Fruit fly (Drosophila melanogaster): Measurements from ENCODE around the gene Usp39.

The Usp39 gene

dm6 chrX:18857916-18858315, at the start of gene Usp39 (continued):
- TF ChIP-seq PHDP (tag; optimal IDR thresholded peaks at IDR 0.05) (peak; percentile 17), CG18476 (GFP tag; optimal IDR thresholded peaks at IDR 0.05) (no peak), CG17385 (GFP tag; optimal IDR thresholded peaks at IDR 0.05) (no peak), stwl (tag; optimal IDR thresholded peaks at IDR 0.05) (peak; percentile 78), zf30C (GFP tag; optimal IDR thresholded peaks at IDR 0.05) (no peak), zfh2 (GFP tag; optimal IDR thresholded peaks at IDR 0.05) (no peak), CG31441 (GFP tag; IDR thresholded peaks at IDR 0.05) (no peak; the same call in 1 of the 2 replicates), CG5245 (GFP tag; optimal IDR thresholded peaks at IDR 0.05) (no peak), CG6689 (GFP tag; IDR thresholded peaks at IDR 0.05) (no peak), dysf (GFP tag; IDR thresholded peaks at IDR 0.05) (no peak), TFAM (GFP tag; optimal IDR thresholded peaks at IDR 0.05) (no peak), Dek (tag; optimal IDR thresholded peaks at IDR 0.05) (no peak), nmo (GFP tag; optimal IDR thresholded peaks at IDR 0.05) (peak; percentile 51), gem (tag; optimal IDR thresholded peaks at IDR 0.05) (peak; percentile 68), CG4820 (GFP tag; optimal IDR thresholded peaks at IDR 0.05) (no peak), CG1792 (GFP tag; optimal IDR thresholded peaks at IDR 0.05) (no peak), lab (GFP tag; optimal IDR thresholded peaks at IDR 0.05) (no peak), Stat92E (GFP tag; optimal IDR thresholded peaks at IDR 0.05) (no peak), CG11504 (tag; optimal IDR thresholded peaks at IDR 0.05) (no peak), ftz-f1 (GFP tag; optimal IDR thresholded peaks at IDR 0.05) (no peak), Sry-β (GFP tag; optimal IDR thresholded peaks at IDR 0.05) (no peak), CG10321 (GFP tag; IDR thresholded peaks at IDR 0.05) (no peak), trh (GFP tag; optimal IDR thresholded peaks at IDR 0.05) (no peak), Lpt (GFP tag; optimal IDR thresholded peaks at IDR 0.05) (no peak), Oli (tag; optimal IDR thresholded peaks at IDR 0.05) (no peak), HLH3B (GFP tag; IDR thresholded peaks at IDR 0.05) (no peak), CG11398 (GFP tag; optimal IDR thresholded peaks at IDR 0.05) (no peak), vvl (GFP tag; IDR thresholded peaks at IDR 0.05) (no peak), Trl (optimal IDR thresholded peaks at IDR 0.05) (no peak), Trl (GFP tag; optimal IDR thresholded peaks at IDR 0.05) (no peak), CG6683 (GFP tag; optimal IDR thresholded peaks at IDR 0.05) (no peak), CG2120 (GFP tag; optimal IDR thresholded peaks at IDR 0.05) (peak; percentile 57), aop (GFP tag; IDR thresholded peaks at IDR 0.05) (no peak), CG33213 (GFP tag; optimal IDR thresholded peaks at IDR 0.05) (no peak), CG14710 (tag; optimal IDR thresholded peaks at IDR 0.05) (peak; percentile 68), Hr51 (GFP tag; optimal IDR thresholded peaks at IDR 0.05) (peak in 1 of 2 experiments; percentile 38), CG9215 (GFP tag; IDR thresholded peaks at IDR 0.05) (no peak), D19B (GFP tag; optimal IDR thresholded peaks at IDR 0.05) (no peak), Chrac-16 (GFP tag; optimal IDR thresholded peaks at IDR 0.05) (peak; percentile 20), bab2 (GFP tag; optimal IDR thresholded peaks at IDR 0.05) (no peak), Gsc (GFP tag; IDR thresholded peaks at IDR 0.05) (no peak), br (optimal IDR thresholded peaks at IDR 0.05) (no peak), dpn (GFP tag; optimal IDR thresholded peaks at IDR 0.05) (peak in 1 of 2 experiments; percentile 2), abd-A (tag; optimal IDR thresholded peaks at IDR 0.05) (no peak), CG11695 (GFP tag; IDR thresholded peaks at IDR 0.05) (no peak), lola (GFP tag; optimal IDR thresholded peaks at IDR 0.05) (peak in 1 of 3 experiments; percentile 8), C15 (GFP tag; IDR thresholded peaks at IDR 0.05) (no peak), CG17829 (tag; optimal IDR thresholded peaks at IDR 0.05) (no peak), fd3F (GFP tag; optimal IDR thresholded peaks at IDR 0.05) (no peak), CG2712 (tag; optimal IDR thresholded peaks at IDR 0.05) (peak; percentile 32), CG10431 (GFP tag; optimal IDR thresholded peaks at IDR 0.05) (no peak), HLH4C (GFP tag; IDR thresholded peaks at IDR 0.05; ENCODE audit: partially characterized antibody) (peak; percentile 75)
